Fruit fly (Drosophila melanogaster) whole organism, adult: ENCODE data around the gene Eaf6.

Experiments
- CG11617 ChIP-seq: fragments of 200-800 bp; sonication (Bioruptor generic); optimal IDR thresholded peaks from 2 replicates; lab custom pipeline; 2017; ENCODE audit warnings: mild to moderate bottlenecking, missing biosample characterization, missing genetic modification reagents, missing genetic modification characterization
- CG12768 ChIP-seq: fragments of 200-800 bp; sonication (Bioruptor generic); optimal IDR thresholded peaks from 2 replicates; lab custom pipeline; 2017; ENCODE audit warnings: missing biosample characterization, missing genetic modification characterization, mild to moderate bottlenecking, moderate library complexity, missing genetic modification reagents
- CG14711 ChIP-seq: fragments of 200-800 bp; sonication (Bioruptor generic); optimal IDR thresholded peaks from 2 replicates; lab custom pipeline; 2018; ENCODE audit warnings: missing biosample characterization, mild to moderate bottlenecking, missing genetic modification characterization, moderate library complexity
- CG1620 ChIP-seq: fragments of 200-800 bp; sonication (Bioruptor generic); optimal IDR thresholded peaks from 2 replicates; lab custom pipeline; 2016; ENCODE audit warnings: missing biosample characterization, missing genetic modification characterization
- CG33017 ChIP-seq: fragments of 200-800 bp; sonication (Bioruptor generic); optimal IDR thresholded peaks from 2 replicates; lab custom pipeline; 2018; ENCODE audit warnings: missing biosample characterization, mild to moderate bottlenecking, missing genetic modification characterization, moderate library complexity
- CG5204 ChIP-seq: fragments of 200-800 bp; sonication (Bioruptor generic); optimal IDR thresholded peaks from 2 replicates; lab custom pipeline; 2016; ENCODE audit warnings: missing biosample characterization, missing genetic modification characterization
- CG7045 ChIP-seq: fragments of 200-800 bp; sonication (Bioruptor generic); optimal IDR thresholded peaks from 2 replicates; lab custom pipeline; 2017; ENCODE audit warnings: missing biosample characterization, mild to moderate bottlenecking, missing genetic modification characterization
- CG7101 ChIP-seq: fragments of 200-800 bp; sonication (Bioruptor generic); optimal IDR thresholded peaks from 2 replicates; lab custom pipeline; 2018; ENCODE audit warnings: missing biosample characterization, mild to moderate bottlenecking, missing genetic modification characterization, moderate library complexity
- Clk ChIP-seq: fragments of 200-800 bp; sonication (Bioruptor generic); optimal IDR thresholded peaks from 2 replicates; lab custom pipeline; 2017; ENCODE audit warnings: missing biosample characterization, missing genetic modification characterization
- Crg-1 ChIP-seq: fragments of 200-800 bp; sonication (Bioruptor generic); optimal IDR thresholded peaks from 2 replicates; lab custom pipeline; 2016; ENCODE audit warnings: missing biosample characterization, missing genetic modification characterization
- Hr96 ChIP-seq: fragments of 200-800 bp; sonication (Bioruptor generic); optimal IDR thresholded peaks from 2 replicates; lab custom pipeline; 2016; ENCODE audit warnings: missing biosample characterization, missing genetic modification characterization
- Mnt ChIP-seq: fragments of 200-800 bp; sonication (Bioruptor generic); optimal IDR thresholded peaks from 2 replicates; lab custom pipeline; 2016; ENCODE audit warnings: missing biosample characterization, mild to moderate bottlenecking, missing genetic modification characterization
- bab1 ChIP-seq: fragments of 200-800 bp; sonication (Bioruptor generic); optimal IDR thresholded peaks from 3 replicates; lab custom pipeline; 2019; ENCODE audit warnings: missing biosample characterization, mild to moderate bottlenecking, missing genetic modification characterization, moderate library complexity
- cic ChIP-seq: fragments of 200-800 bp; sonication (Bioruptor generic); optimal IDR thresholded peaks from 2 replicates; lab custom pipeline; 2017; ENCODE audit warnings: missing biosample characterization, mild to moderate bottlenecking, missing genetic modification characterization, moderate library complexity
- cnc ChIP-seq, 2 experiments: fragments of >200 bp; optimal IDR thresholded peaks; 2 replicates each; lab custom pipeline; 2017
- kay ChIP-seq: fragments of 200-800 bp; sonication (Bioruptor generic); peaks from one replicate; lab custom pipeline; 2016; ENCODE audit warnings: missing biosample characterization, missing genetic modification characterization, borderline replicate concordance
- ovo ChIP-seq: fragments of 200-800 bp; sonication (Bioruptor generic); optimal IDR thresholded peaks from 2 replicates; lab custom pipeline; 2016; ENCODE audit warnings: missing biosample characterization, missing genetic modification characterization
- pad ChIP-seq: fragments of 200-800 bp; sonication (Bioruptor generic); optimal IDR thresholded peaks from 3 replicates; lab custom pipeline; 2017; ENCODE audit warnings: missing biosample characterization, missing genetic modification characterization, mild to moderate bottlenecking, moderate library complexity, missing genetic modification reagents
- tj ChIP-seq: fragments of 200-800 bp; sonication (Bioruptor generic); optimal IDR thresholded peaks from 3 replicates; lab custom pipeline; 2017; ENCODE audit warnings: missing biosample characterization, mild to moderate bottlenecking, missing genetic modification characterization, moderate library complexity
- toe ChIP-seq: fragments of 200-800 bp; sonication (Bioruptor generic); optimal IDR thresholded peaks from 2 replicates; lab custom pipeline; 2016; ENCODE audit warnings: missing biosample characterization, missing genetic modification characterization

Gene Eaf6

DNA sequence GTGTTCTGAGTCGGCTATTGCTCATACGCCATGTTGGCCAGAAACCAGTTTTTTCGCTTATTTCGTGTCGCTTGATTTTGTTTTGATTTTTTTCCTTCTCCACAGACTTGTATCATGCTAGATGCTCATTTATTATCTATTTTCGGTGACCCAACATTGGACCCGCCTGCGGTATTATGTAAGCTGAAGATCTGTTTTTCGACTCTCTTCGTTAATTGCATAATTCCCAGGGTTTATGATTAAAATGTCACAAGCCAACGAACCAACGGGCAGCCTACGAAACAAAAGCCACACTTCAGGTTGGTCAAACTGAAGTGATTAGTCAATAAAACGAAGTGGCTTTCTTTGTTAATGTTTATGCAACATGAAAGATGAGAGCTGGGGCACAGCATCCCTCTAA is 29.5 kb downstream of the Eaf6 start:
- no peak for TF ChIP-seq Mnt (GFP tag; lab: Kevin White, UChicago)
- no peak for TF ChIP-seq CG7045
- TF ChIP-seq Clk (GFP tag; lab: Kevin White, UChicago) = no peak
- TF ChIP-seq Hr96 (GFP tag; lab: Kevin White, UChicago) = no peak
- TF ChIP-seq CG33017 (tag; lab: Kevin White, UChicago) = no peak
- TF ChIP-seq toe = no peak
- no peak for TF ChIP-seq bab1 (GFP tag; lab: Kevin White, UChicago)
- TF ChIP-seq cnc (optimal IDR thresholded peaks at IDR 0.05; lab: Kevin White, UChicago) = no peak
- no peak for TF ChIP-seq CG12768 (GFP tag; lab: Kevin White, UChicago)
- TF ChIP-seq CG7101 (tag; lab: Kevin White, UChicago) = no peak
- TF ChIP-seq pad = no peak
- TF ChIP-seq cic (GFP tag; lab: Kevin White, UChicago) = no peak
- no peak for TF ChIP-seq CG5204 (GFP tag; lab: Kevin White, UChicago)
- TF ChIP-seq kay (GFP tag; lab: Kevin White, UChicago) = no peak
- TF ChIP-seq ovo (GFP tag; lab: Kevin White, UChicago) = no peak
- TF ChIP-seq CG14711 = no peak
- no peak for TF ChIP-seq tj (GFP tag; lab: Kevin White, UChicago)
- no peak for TF ChIP-seq Crg-1
- TF ChIP-seq CG1620 (GFP tag; lab: Kevin White, UChicago) = no peak
- no peak for TF ChIP-seq CG11617 (GFP tag; lab: Kevin White, UChicago)

DNA sequence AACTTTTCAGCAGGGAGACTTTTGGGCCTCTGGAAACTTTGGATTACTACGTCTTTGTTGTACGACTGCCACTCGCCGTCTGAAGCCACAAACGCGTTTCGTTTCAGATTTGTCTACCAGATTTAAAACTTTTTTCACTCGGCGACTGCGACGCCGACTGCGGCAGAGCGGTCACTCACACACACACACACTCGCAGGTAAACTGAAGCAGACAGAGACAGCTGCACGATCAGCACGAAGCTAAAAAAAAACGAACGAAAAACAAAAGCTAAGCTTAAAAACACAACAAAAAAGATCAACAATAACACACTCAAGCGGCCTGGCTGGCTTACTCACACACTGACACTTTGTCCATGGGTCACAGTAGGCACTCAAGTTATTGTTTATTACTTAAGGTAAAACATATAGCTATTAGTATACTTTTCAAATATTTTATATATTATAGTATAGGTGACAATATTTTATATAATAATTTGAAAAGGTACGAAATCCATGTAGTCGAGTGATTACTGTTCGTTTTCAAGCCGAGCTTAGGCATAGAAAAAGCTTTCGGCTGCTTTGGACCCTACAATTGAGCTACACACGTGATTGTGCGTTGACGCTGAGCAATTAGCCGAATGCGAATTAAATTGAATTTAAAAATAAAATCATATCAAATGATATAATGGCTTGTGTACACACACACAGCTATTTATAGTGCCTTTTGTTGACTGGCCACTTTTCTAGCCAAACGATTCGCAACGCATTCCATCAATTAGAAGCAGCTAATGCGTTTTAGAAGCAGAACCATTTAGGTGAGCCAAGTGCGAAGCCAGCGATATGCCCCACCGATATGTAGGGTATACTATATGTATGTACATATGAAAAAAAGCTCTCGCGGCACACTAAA is 30.6 kb downstream of the Eaf6 start, which contains the start of gene Msr-110:
TSS of gene Msr-110 (minus strand) at position 99 of the 889 bp plus-strand sequence.
- TF ChIP-seq CG33017 (tag; lab: Kevin White, UChicago) = peak; percentile 94
- peak; percentile 68 for TF ChIP-seq tj (GFP tag; lab: Kevin White, UChicago)
- TF ChIP-seq cnc (optimal IDR thresholded peaks at IDR 0.05; lab: Kevin White, UChicago) = no peak
- peak; percentile 88 for TF ChIP-seq bab1 (GFP tag; lab: Kevin White, UChicago)
- TF ChIP-seq CG14711 = peak; percentile 90
- TF ChIP-seq CG11617 (GFP tag; lab: Kevin White, UChicago) = peak; percentile 77
- TF ChIP-seq kay (GFP tag; lab: Kevin White, UChicago) = peak; percentile 55
- peak; percentile 67 for TF ChIP-seq Clk (GFP tag; lab: Kevin White, UChicago)
- peak; percentile 36 for TF ChIP-seq Mnt (GFP tag; lab: Kevin White, UChicago)
- peak; percentile 31 for TF ChIP-seq CG5204 (GFP tag; lab: Kevin White, UChicago)
- peak; percentile 94 for TF ChIP-seq CG7101 (tag; lab: Kevin White, UChicago)
- TF ChIP-seq CG12768 (GFP tag; lab: Kevin White, UChicago) = peak; percentile 87
- TF ChIP-seq pad = peak; percentile 67
- peak; percentile 49 for TF ChIP-seq CG1620 (GFP tag; lab: Kevin White, UChicago)
- TF ChIP-seq CG7045 = peak; percentile 89
- peak; percentile 62 for TF ChIP-seq cic (GFP tag; lab: Kevin White, UChicago)
- peak; percentile 45 for TF ChIP-seq Hr96 (GFP tag; lab: Kevin White, UChicago)
- TF ChIP-seq Crg-1 = peak; percentile 51
- peak; percentile 52 for TF ChIP-seq ovo (GFP tag; lab: Kevin White, UChicago)
- TF ChIP-seq toe = peak; percentile 81

DNA sequence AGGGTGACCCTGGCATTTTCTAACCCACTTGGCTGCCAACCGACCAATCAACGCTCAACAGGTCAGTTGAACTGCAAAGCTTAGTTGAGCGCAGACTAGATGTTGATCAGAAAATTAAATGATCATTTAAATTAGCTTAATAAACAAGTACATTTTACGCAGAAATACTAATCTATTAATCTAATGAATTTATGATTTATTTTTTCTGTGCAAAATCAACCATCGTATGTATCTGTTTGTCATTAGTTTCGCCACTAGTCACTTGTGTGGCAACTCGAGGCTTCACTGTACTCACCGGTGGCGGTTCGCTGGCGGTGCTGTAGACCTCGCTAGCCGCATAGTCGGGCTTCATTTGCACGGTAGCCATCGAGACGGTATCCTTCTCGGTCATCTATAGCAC is 31.6 kb downstream of the Eaf6 start:
- TF ChIP-seq CG33017 (tag; lab: Kevin White, UChicago) (no peak), CG7045 (no peak), pad (no peak), tj (GFP tag; lab: Kevin White, UChicago) (no peak), ovo (GFP tag; lab: Kevin White, UChicago) (no peak), cnc (optimal IDR thresholded peaks at IDR 0.05; lab: Kevin White, UChicago) (no peak), CG5204 (GFP tag; lab: Kevin White, UChicago) (no peak), Crg-1 (no peak), Mnt (GFP tag; lab: Kevin White, UChicago) (no peak), Hr96 (GFP tag; lab: Kevin White, UChicago) (no peak), CG1620 (GFP tag; lab: Kevin White, UChicago) (no peak), CG7101 (tag; lab: Kevin White, UChicago) (no peak), CG12768 (GFP tag; lab: Kevin White, UChicago) (no peak), cic (GFP tag; lab: Kevin White, UChicago) (no peak), toe (no peak), kay (GFP tag; lab: Kevin White, UChicago) (no peak), CG11617 (GFP tag; lab: Kevin White, UChicago) (no peak)

DNA sequence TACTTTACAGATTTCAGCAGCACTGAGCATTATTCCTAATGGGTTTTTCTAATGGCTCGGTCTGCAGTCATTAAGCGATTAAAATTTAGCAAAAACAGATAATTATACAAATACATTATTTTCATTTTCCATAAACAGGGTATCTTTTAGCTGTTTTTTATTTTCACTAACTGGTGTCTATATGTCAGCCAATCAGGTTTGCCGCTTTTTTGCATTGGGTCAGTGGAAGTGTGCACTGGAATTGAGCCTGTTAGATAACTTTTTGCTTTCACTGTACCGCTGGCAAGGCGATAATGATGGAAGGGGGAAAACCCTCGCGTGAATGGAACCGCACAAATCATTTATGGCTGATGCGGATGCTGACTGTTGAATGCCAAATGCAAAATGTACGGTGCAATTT is 32.6 kb downstream of the Eaf6 start:
- TF ChIP-seq Crg-1 (no peak), CG33017 (tag; lab: Kevin White, UChicago) (no peak), CG1620 (GFP tag; lab: Kevin White, UChicago) (no peak), kay (GFP tag; lab: Kevin White, UChicago) (peak; percentile 81), CG5204 (GFP tag; lab: Kevin White, UChicago) (no peak)

DNA sequence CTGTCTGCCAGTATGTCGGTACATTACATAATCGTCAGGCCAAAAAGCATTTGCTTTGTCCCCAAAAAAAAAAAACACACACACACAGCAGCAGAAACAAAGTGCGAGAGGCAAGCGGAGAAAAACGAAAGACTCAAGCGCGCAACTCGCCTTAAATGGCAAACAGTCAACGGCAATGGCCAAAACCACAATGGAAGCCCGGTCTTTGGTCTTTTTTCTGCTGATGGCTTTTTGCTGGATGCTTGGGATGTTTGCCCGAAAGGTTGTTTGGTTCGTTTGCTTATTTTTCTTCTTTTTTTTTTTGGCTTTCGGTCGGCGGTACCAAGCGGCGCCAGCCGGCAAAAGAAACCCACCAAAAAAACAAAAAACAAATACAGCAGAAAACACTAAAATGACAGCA is 37.0 kb downstream of the Eaf6 start:
- TF ChIP-seq CG14711 (no peak), cic (GFP tag; lab: Kevin White, UChicago) (no peak), ovo (GFP tag; lab: Kevin White, UChicago) (no peak)

DNA sequence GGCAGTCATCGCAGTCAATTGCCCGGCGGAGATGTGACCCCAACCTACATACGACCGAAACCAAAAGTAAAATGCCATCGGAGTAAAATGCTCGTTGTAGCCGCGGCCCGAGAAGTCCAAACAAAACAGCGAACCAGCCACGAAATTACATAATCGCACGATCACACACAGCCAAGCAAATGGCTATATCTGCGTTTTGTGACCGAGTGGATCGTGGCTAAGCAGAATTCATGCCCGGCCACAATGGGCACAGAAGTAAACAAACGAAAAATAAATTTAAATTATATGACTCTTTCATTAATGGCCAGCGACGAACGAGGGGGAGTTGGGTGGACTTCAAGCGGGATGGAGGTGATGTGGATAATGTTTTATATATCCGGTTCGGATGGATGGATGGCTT is 38.4 kb downstream of the Eaf6 start:
- TF ChIP-seq bab1 (GFP tag; lab: Kevin White, UChicago) = peak; percentile 14
- no peak for TF ChIP-seq tj (GFP tag; lab: Kevin White, UChicago)
